Worm (Caenorhabditis elegans) whole organism, L2 larva: Measurements from ENCODE around the gene C02G6.3.

Experiments
- R02D3.7 ChIP-seq: fragments of 150-350 bp; optimal IDR thresholded peaks from 2 replicates; lab custom pipeline; 2014; ENCODE audit warnings: missing biosample characterization, missing genetic modification characterization
- alr-1 ChIP-seq: fragments of 150-350 bp; optimal IDR thresholded peaks from 2 replicates; lab custom pipeline; 2014; ENCODE audit warnings: missing biosample characterization, missing genetic modification characterization
- ama-1 ChIP-seq: fragments of 150-350 bp; optimal IDR thresholded peaks from 2 replicates; lab custom pipeline; 2018; ENCODE audit warnings: inconsistent platforms
- egl-27 ChIP-seq: sonication (generic microtip); optimal IDR thresholded peaks from 3 replicates; lab custom pipeline; 2017; ENCODE audit warnings: missing biosample characterization, missing genetic modification reagents, missing genetic modification characterization
- elt-3 ChIP-seq: sonication (generic microtip); optimal IDR thresholded peaks from 2 replicates; lab custom pipeline; 2017; ENCODE audit warnings: missing biosample characterization, missing genetic modification characterization
- fos-1 ChIP-seq: fragments of 150-350 bp; optimal IDR thresholded peaks from 2 replicates; lab custom pipeline; 2014; ENCODE audit warnings: missing biosample characterization, missing genetic modification characterization
- lin-13 ChIP-seq: fragments of 150-350 bp; optimal IDR thresholded peaks from 2 replicates; lab custom pipeline; 2014; ENCODE audit warnings: missing biosample characterization, missing genetic modification reagents, missing genetic modification characterization
- lsy-2 ChIP-seq, 2 experiments: fragments of 150-350 bp in 1 of 2; sonication (generic microtip) in 1 of 2; optimal IDR thresholded peaks; 2 replicates each; lab custom pipeline; 2014 to 2017; ENCODE audit warnings: missing biosample characterization in 2 of 2, missing genetic modification characterization in 2 of 2
- nhr-10 ChIP-seq: sonication (generic microtip); optimal IDR thresholded peaks from 2 replicates; lab custom pipeline; 2017; ENCODE audit warnings: missing biosample characterization, missing genetic modification characterization
- nhr-21 ChIP-seq: fragments of 150-350 bp; optimal IDR thresholded peaks from 2 replicates; lab custom pipeline; 2014; ENCODE audit warnings: missing biosample characterization, missing genetic modification characterization
- nhr-237 ChIP-seq: fragments of 150-350 bp; optimal IDR thresholded peaks from 2 replicates; lab custom pipeline; 2014; ENCODE audit warnings: missing biosample characterization, missing genetic modification characterization
- sma-9 ChIP-seq, 2 experiments: fragments of 150-350 bp in 1 of 2; sonication (generic microtip) in 1 of 2; optimal IDR thresholded peaks; 2 replicates each; lab custom pipeline; 2014 to 2016; ENCODE audit warnings: missing genetic modification characterization in 2 of 2, mild to moderate bottlenecking in 1 of 2, missing biosample characterization in 1 of 2, missing compliant biosample characterization in 1 of 2, missing genetic modification reagents in 1 of 2, moderate library complexity in 1 of 2
- unc-39 ChIP-seq: fragments of 150-350 bp; optimal IDR thresholded peaks from 2 replicates; lab custom pipeline; 2014; ENCODE audit warnings: missing biosample characterization, missing genetic modification characterization

ce11 chrV:5844349-5844760, 35.8 kb upstream of the C02G6.3 start:
- no peak for TF ChIP-seq nhr-237 (tag; lab: Kevin White, UChicago)
- TF ChIP-seq egl-27 (tag; lab: Kevin White, UChicago) = peak; percentile 37
- no peak for TF ChIP-seq R02D3.7 (tag; lab: Kevin White, UChicago)
- peak; percentile 90 for TF ChIP-seq ama-1 (lab: Kevin White, UChicago)
- no peak for TF ChIP-seq lin-13 (GFP tag; lab: Kevin White, UChicago)
- TF ChIP-seq alr-1 (tag; lab: Kevin White, UChicago) = no peak
- no peak for TF ChIP-seq elt-3 (tag; lab: Kevin White, UChicago)
- TF ChIP-seq nhr-10 (tag; lab: Kevin White, UChicago) = no peak
- peak in 1 of 2 experiments; percentile 73 for TF ChIP-seq lsy-2 (tag; optimal IDR thresholded peaks at IDR 0.05; lab: Kevin White, UChicago)
- TF ChIP-seq unc-39 = no peak
- TF ChIP-seq sma-9 (GFP tag; optimal IDR thresholded peaks at IDR 0.05; lab: Kevin White, UChicago) = peak; percentile 96
- TF ChIP-seq sma-9 (tag; optimal IDR thresholded peaks at IDR 0.05; lab: Kevin White, UChicago) = no peak
- peak; percentile 30 for TF ChIP-seq fos-1
- TF ChIP-seq nhr-21 = peak; percentile 69
